Worm (Caenorhabditis elegans): ENCODE results near the gene srd-49.

Gene srd-49

ce11 chrV:10094374-10094773 is at the start of gene srd-49:
srd-49 (plus strand) TSS chrV:10094674.
- TF ChIP-seq ztf-29 (GFP tag; IDR thresholded peaks at IDR 0.05): no peak
- no peak for TF ChIP-seq med-1 (GFP tag; optimal IDR thresholded peaks at IDR 0.05; ENCODE audit: insufficient read depth)
- no peak for TF ChIP-seq tab-1 (GFP tag; IDR thresholded peaks at IDR 0.05)
- no peak for TF ChIP-seq klf-2 (GFP tag; conservative IDR thresholded peaks at IDR 0.05)

ce11 chrV:10044735-10045134 is 49.7 kb upstream of the srd-49 start:
- TF ChIP-seq flt-1 (GFP tag; IDR thresholded peaks at IDR 0.05) (no peak), ztf-23 (GFP tag; IDR thresholded peaks at IDR 0.05) (no peak), klf-2 (GFP tag; conservative IDR thresholded peaks at IDR 0.05) (no peak), ztf-29 (GFP tag; IDR thresholded peaks at IDR 0.05) (no peak), T22C8.4 (GFP tag; IDR thresholded peaks at IDR 0.05) (no peak), cog-1 (tag; optimal IDR thresholded peaks at IDR 0.05) (no peak), med-1 (GFP tag; optimal IDR thresholded peaks at IDR 0.05; ENCODE audit: insufficient read depth) (no peak), ref-1 (GFP tag; conservative IDR thresholded peaks at IDR 0.05) (no peak), tab-1 (GFP tag; IDR thresholded peaks at IDR 0.05) (no peak)

ce11 chrV:10046503-10046902 is 48.0 kb upstream of the srd-49 start:
- no peak for TF ChIP-seq flt-1 (GFP tag; IDR thresholded peaks at IDR 0.05)
- TF ChIP-seq med-1 (GFP tag; optimal IDR thresholded peaks at IDR 0.05; ENCODE audit: insufficient read depth): no peak
- no peak for TF ChIP-seq cog-1 (tag; optimal IDR thresholded peaks at IDR 0.05)
- no peak for TF ChIP-seq T22C8.4 (GFP tag; IDR thresholded peaks at IDR 0.05)

- TF ChIP-seq T22C8.4 (GFP tag; IDR thresholded peaks at IDR 0.05): no peak
- TF ChIP-seq ref-1 (GFP tag; conservative IDR thresholded peaks at IDR 0.05): no peak
- no peak for TF ChIP-seq ztf-23 (GFP tag; IDR thresholded peaks at IDR 0.05)
- TF ChIP-seq med-1 (GFP tag; optimal IDR thresholded peaks at IDR 0.05; ENCODE audit: insufficient read depth): no peak
- no peak for TF ChIP-seq flt-1 (GFP tag; IDR thresholded peaks at IDR 0.05)
- TF ChIP-seq klf-2 (GFP tag; conservative IDR thresholded peaks at IDR 0.05): no peak
- TF ChIP-seq tab-1 (GFP tag; IDR thresholded peaks at IDR 0.05): no peak
- no peak for TF ChIP-seq ztf-29 (GFP tag; IDR thresholded peaks at IDR 0.05)
- TF ChIP-seq cog-1 (tag; optimal IDR thresholded peaks at IDR 0.05): no peak
Observed at ce11 chrV:10047189-10047588, 47.3 kb upstream of the srd-49 start.

- TF ChIP-seq flt-1 (GFP tag; IDR thresholded peaks at IDR 0.05) (peak; percentile 63; the same call in 1 of the 2 replicates), ref-1 (GFP tag; conservative IDR thresholded peaks at IDR 0.05) (0 out of 2 replicates have a peak, but pooled peaks have one; percentile 16), T22C8.4 (GFP tag; IDR thresholded peaks at IDR 0.05) (0 out of 2 replicates have a peak, but pooled peaks have one; percentile 24)
Observed at ce11 chrV:10049192-10049816, 45.2 kb upstream of the srd-49 start.

- no peak for TF ChIP-seq ztf-29 (GFP tag; IDR thresholded peaks at IDR 0.05)
- TF ChIP-seq cog-1 (tag; optimal IDR thresholded peaks at IDR 0.05): no peak
- TF ChIP-seq T22C8.4 (GFP tag; IDR thresholded peaks at IDR 0.05): no peak
- TF ChIP-seq tab-1 (GFP tag; IDR thresholded peaks at IDR 0.05): no peak
- TF ChIP-seq flt-1 (GFP tag; IDR thresholded peaks at IDR 0.05): no peak
- TF ChIP-seq klf-2 (GFP tag; conservative IDR thresholded peaks at IDR 0.05): no peak
- no peak for TF ChIP-seq med-1 (GFP tag; optimal IDR thresholded peaks at IDR 0.05; ENCODE audit: insufficient read depth)
- TF ChIP-seq ztf-23 (GFP tag; IDR thresholded peaks at IDR 0.05): no peak
- no peak for TF ChIP-seq ref-1 (GFP tag; conservative IDR thresholded peaks at IDR 0.05)
Observed at ce11 chrV:10051855-10052254, 42.6 kb upstream of the srd-49 start, which contains the start of gene str-118. str-118 (plus strand) TSS chrV:10052155.

- TF ChIP-seq flt-1 (GFP tag; IDR thresholded peaks at IDR 0.05) (no peak), ztf-23 (GFP tag; IDR thresholded peaks at IDR 0.05) (no peak), ref-1 (GFP tag; conservative IDR thresholded peaks at IDR 0.05) (no peak), tab-1 (GFP tag; IDR thresholded peaks at IDR 0.05) (no peak), klf-2 (GFP tag; conservative IDR thresholded peaks at IDR 0.05) (no peak), cog-1 (tag; optimal IDR thresholded peaks at IDR 0.05) (no peak), med-1 (GFP tag; optimal IDR thresholded peaks at IDR 0.05; ENCODE audit: insufficient read depth) (no peak), T22C8.4 (GFP tag; IDR thresholded peaks at IDR 0.05) (no peak), ztf-29 (GFP tag; IDR thresholded peaks at IDR 0.05) (no peak)
Observed at ce11 chrV:10054872-10055271, 39.6 kb upstream of the srd-49 start, which contains the start of gene yif-1. yif-1 (minus strand) TSS chrV:10054913.

- TF ChIP-seq flt-1 (GFP tag; IDR thresholded peaks at IDR 0.05) (no peak), med-1 (GFP tag; optimal IDR thresholded peaks at IDR 0.05; ENCODE audit: insufficient read depth) (no peak), ztf-23 (GFP tag; IDR thresholded peaks at IDR 0.05) (no peak), ztf-29 (GFP tag; IDR thresholded peaks at IDR 0.05) (no peak), T22C8.4 (GFP tag; IDR thresholded peaks at IDR 0.05) (no peak), klf-2 (GFP tag; conservative IDR thresholded peaks at IDR 0.05) (no peak), tab-1 (GFP tag; IDR thresholded peaks at IDR 0.05) (no peak), ref-1 (GFP tag; conservative IDR thresholded peaks at IDR 0.05) (no peak), cog-1 (tag; optimal IDR thresholded peaks at IDR 0.05) (no peak)
Observed at ce11 chrV:10058748-10059147, 35.7 kb upstream of the srd-49 start.

- no peak for TF ChIP-seq cog-1 (tag; optimal IDR thresholded peaks at IDR 0.05)
- no peak for TF ChIP-seq flt-1 (GFP tag; IDR thresholded peaks at IDR 0.05)
- TF ChIP-seq T22C8.4 (GFP tag; IDR thresholded peaks at IDR 0.05): no peak
- TF ChIP-seq klf-2 (GFP tag; conservative IDR thresholded peaks at IDR 0.05): no peak
- no peak for TF ChIP-seq ref-1 (GFP tag; conservative IDR thresholded peaks at IDR 0.05)
- TF ChIP-seq ztf-23 (GFP tag; IDR thresholded peaks at IDR 0.05): no peak
- no peak for TF ChIP-seq tab-1 (GFP tag; IDR thresholded peaks at IDR 0.05)
- TF ChIP-seq med-1 (GFP tag; optimal IDR thresholded peaks at IDR 0.05; ENCODE audit: insufficient read depth): no peak
- no peak for TF ChIP-seq ztf-29 (GFP tag; IDR thresholded peaks at IDR 0.05)
Observed at ce11 chrV:10060039-10060438, 34.4 kb upstream of the srd-49 start.

- TF ChIP-seq med-1 (GFP tag; optimal IDR thresholded peaks at IDR 0.05; ENCODE audit: insufficient read depth) (no peak), T22C8.4 (GFP tag; IDR thresholded peaks at IDR 0.05) (no peak), klf-2 (GFP tag; conservative IDR thresholded peaks at IDR 0.05) (no peak)
Observed at ce11 chrV:10064221-10064620, 30.3 kb upstream of the srd-49 start, which contains the start of gene fipr-13. fipr-13 (plus strand) TSS chrV:10064521.
